Worm (Caenorhabditis elegans) whole organism, L4/young adult: ENCODE results near the gene srx-84.

Source experiments
- W03F9.2 ChIP-seq: fragments of 150-350 bp; optimal IDR thresholded peaks from 2 replicates; lab custom pipeline; 2014; ENCODE audit warnings: missing biosample characterization, missing genetic modification characterization
- dao-5 ChIP-seq: sonication (generic microtip); optimal IDR thresholded peaks from 2 replicates; lab custom pipeline; 2016; ENCODE audit warnings: missing genotype, missing genetic modification characterization, moderate library complexity, missing compliant biosample characterization
- him-1 ChIP-seq: sonication (generic microtip); optimal IDR thresholded peaks from 2 replicates; lab custom pipeline; 2016; ENCODE audit warnings: missing genotype, missing genetic modification reagents, missing genetic modification characterization, missing compliant biosample characterization

srx-84 gene

ce11 chrV:11593888-11594287, 5.0 kb upstream of the srx-84 start:
- TF ChIP-seq W03F9.2 (tag; lab: Kevin White, UChicago) (no peak), dao-5 (tag; lab: Kevin White, UChicago) (no peak), him-1 (tag; lab: Kevin White, UChicago) (no peak)

- TF ChIP-seq W03F9.2 (tag; lab: Kevin White, UChicago), result no peak
- TF ChIP-seq dao-5 (tag; lab: Kevin White, UChicago), result no peak
- TF ChIP-seq him-1 (tag; lab: Kevin White, UChicago), result no peak
These were observed 1.9 kb downstream of the srx-84 start, which contains the start of gene F35B12.9 for ce11 chrV:11600800-11601199. Gene F35B12.9, plus strand, starts transcription at chrV:11601171.

ce11 chrV:11604484-11604883, 5.6 kb downstream of the srx-84 start, which contains the start of gene dhs-20:
Gene dhs-20, minus strand, starts transcription at chrV:11604563.
- TF ChIP-seq W03F9.2 (tag; lab: Kevin White, UChicago), result no peak
- no peak for TF ChIP-seq dao-5 (tag; lab: Kevin White, UChicago)
- no peak for TF ChIP-seq him-1 (tag; lab: Kevin White, UChicago)

ce11 chrV:11605227-11605626, 6.3 kb downstream of the srx-84 start:
- TF ChIP-seq W03F9.2 (tag; lab: Kevin White, UChicago) (no peak), dao-5 (tag; lab: Kevin White, UChicago) (no peak), him-1 (tag; lab: Kevin White, UChicago) (no peak)

- TF ChIP-seq him-1 (tag; lab: Kevin White, UChicago), result no peak
- TF ChIP-seq dao-5 (tag; lab: Kevin White, UChicago), result no peak
These were observed 7.5 kb downstream of the srx-84 start, which contains the start of gene idpp-16 for ce11 chrV:11606424-11606823. Gene idpp-16, minus strand, starts transcription at chrV:11606524.

ce11 chrV:11610049-11610448, 11.1 kb downstream of the srx-84 start, which contains the start of gene piit-1:
Gene piit-1, minus strand, starts transcription at chrV:11610149.
- no peak for TF ChIP-seq him-1 (tag; lab: Kevin White, UChicago)
- no peak for TF ChIP-seq W03F9.2 (tag; lab: Kevin White, UChicago)
- TF ChIP-seq dao-5 (tag; lab: Kevin White, UChicago), result no peak

- peak; percentile 34 for TF ChIP-seq W03F9.2 (tag; lab: Kevin White, UChicago)
- TF ChIP-seq dao-5 (tag; lab: Kevin White, UChicago), result no peak
- TF ChIP-seq him-1 (tag; lab: Kevin White, UChicago), result no peak
These were observed 11.6 kb downstream of the srx-84 start, which contains the start of gene sas-5 for ce11 chrV:11610481-11610880. Gene sas-5, plus strand, starts transcription at chrV:11610737.

ce11 chrV:11613007-11613406, 14.1 kb downstream of the srx-84 start, which contains the start of gene tag-290:
Gene tag-290, plus strand, starts transcription at chrV:11613307.
- TF ChIP-seq him-1 (tag; lab: Kevin White, UChicago), result no peak
- no peak for TF ChIP-seq dao-5 (tag; lab: Kevin White, UChicago)
- TF ChIP-seq W03F9.2 (tag; lab: Kevin White, UChicago), result no peak

- TF ChIP-seq dao-5 (tag; lab: Kevin White, UChicago), result no peak
- TF ChIP-seq W03F9.2 (tag; lab: Kevin White, UChicago), result no peak
- no peak for TF ChIP-seq him-1 (tag; lab: Kevin White, UChicago)
These were observed 16.0 kb downstream of the srx-84 start for ce11 chrV:11614805-11615497.

- TF ChIP-seq him-1 (tag; lab: Kevin White, UChicago), result no peak
- no peak for TF ChIP-seq W03F9.2 (tag; lab: Kevin White, UChicago)
- TF ChIP-seq dao-5 (tag; lab: Kevin White, UChicago), result no peak
These were observed 17.2 kb downstream of the srx-84 start, which contains the start of gene nlp-24 for ce11 chrV:11615948-11616681. Gene nlp-24, plus strand, starts transcription at chrV:11616376.

- TF ChIP-seq him-1 (tag; lab: Kevin White, UChicago) (no peak), dao-5 (tag; lab: Kevin White, UChicago) (no peak), W03F9.2 (tag; lab: Kevin White, UChicago) (no peak)
These were observed 17.9 kb downstream of the srx-84 start for ce11 chrV:11616813-11617212.

ce11 chrV:11618173-11618572, 19.3 kb downstream of the srx-84 start, which contains the start of gene glb-15:
Gene glb-15, minus strand, starts transcription at chrV:11618273.
- TF ChIP-seq dao-5 (tag; lab: Kevin White, UChicago) (no peak), him-1 (tag; lab: Kevin White, UChicago) (no peak), W03F9.2 (tag; lab: Kevin White, UChicago) (no peak)

ce11 chrV:11620081-11620480, 21.2 kb downstream of the srx-84 start:
- no peak for TF ChIP-seq him-1 (tag; lab: Kevin White, UChicago)
- TF ChIP-seq W03F9.2 (tag; lab: Kevin White, UChicago), result no peak
- no peak for TF ChIP-seq dao-5 (tag; lab: Kevin White, UChicago)
